Fruit fly (Drosophila melanogaster): ENCODE data around the gene ndl.
A peak's percentile ranks its signal among the peaks of the same experiment; 100 is the strongest.

ndl gene

dm6 chr3L:6551816-6552371 lies 51.3 kb downstream of the ndl start:
- TF ChIP-seq noc (tag; optimal IDR thresholded peaks at IDR 0.05), result peak; percentile 67

DNA sequence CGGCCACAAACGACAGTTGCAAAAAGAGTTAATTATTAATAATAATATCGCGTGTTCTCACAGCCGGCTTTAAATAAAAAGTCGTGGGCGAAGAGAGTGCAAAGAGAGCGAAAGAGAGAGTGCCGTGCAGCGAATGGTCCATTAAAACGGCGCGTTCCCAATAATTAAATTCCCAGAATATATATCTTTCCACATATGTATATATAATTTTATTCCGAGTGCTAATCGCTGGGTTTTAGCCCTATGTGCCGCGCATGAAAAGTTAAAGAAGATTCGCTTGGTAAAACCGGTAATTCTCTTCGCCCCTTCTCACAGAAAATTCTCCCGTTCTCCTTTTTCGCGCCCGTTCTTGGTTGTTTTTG lies 52.2 kb downstream of the ndl start:
- no peak for TF ChIP-seq noc (tag; optimal IDR thresholded peaks at IDR 0.05)

DNA sequence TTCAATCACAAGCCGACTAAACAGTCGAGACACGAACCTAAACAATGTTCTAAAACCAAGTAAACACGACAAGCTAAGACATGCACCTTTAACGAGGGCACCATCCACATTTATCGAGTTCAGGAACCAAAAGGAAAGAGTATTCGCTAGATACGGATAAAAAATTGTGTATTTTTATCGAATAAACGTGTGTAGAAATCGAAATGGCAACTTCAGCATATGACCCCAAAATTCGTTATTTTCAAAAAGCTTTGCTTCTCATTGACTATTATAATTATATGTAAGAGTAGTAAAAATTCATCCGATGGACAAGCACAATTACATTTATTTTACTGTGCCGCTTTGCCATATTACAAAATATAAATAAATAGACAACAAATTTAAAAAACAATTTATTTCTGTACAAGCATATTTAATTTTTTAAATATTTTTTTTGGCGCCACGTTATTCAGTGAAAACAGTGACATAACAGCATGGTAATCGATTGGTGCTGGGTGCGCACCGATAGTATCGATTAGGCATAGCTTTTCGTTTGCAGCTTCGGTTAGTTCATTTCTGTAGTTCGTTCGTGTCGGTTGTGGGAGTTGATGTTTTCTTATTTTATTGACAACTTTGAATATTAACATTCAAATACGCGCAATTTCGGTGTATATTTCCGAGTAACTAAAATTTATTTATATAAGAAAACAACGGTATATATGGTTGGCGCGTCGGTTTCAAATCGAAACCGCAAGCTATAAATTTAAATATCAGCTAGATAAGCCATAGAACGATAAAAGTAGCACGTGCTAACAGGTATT lies 52.8 kb downstream of the ndl start, which contains the start of gene MCU:
Gene MCU, plus strand, starts transcription at position 561 of the 800 bp plus-strand sequence.
- TF ChIP-seq noc (tag; optimal IDR thresholded peaks at IDR 0.05), result no peak

Data from whole organism, larva.